Worm (Caenorhabditis elegans) whole organism, L3 larva: ENCODE measurements around the gene cpt-1.

Experiments used
- ama-1 ChIP-seq: fragments of 150-350 bp; optimal IDR thresholded peaks from 2 replicates; lab custom pipeline; 2018
- daf-12 ChIP-seq: fragments of 150-350 bp; optimal IDR thresholded peaks from 2 replicates; lab custom pipeline; 2014; ENCODE audit warnings: missing biosample characterization, missing genetic modification reagents, missing genetic modification characterization
- egl-27 ChIP-seq: sonication (generic microtip); optimal IDR thresholded peaks from 4 replicates; lab custom pipeline; 2017; ENCODE audit warnings: missing biosample characterization, missing genetic modification reagents, missing genetic modification characterization
- lin-39 ChIP-seq: fragments of 150-350 bp; optimal IDR thresholded peaks from 2 replicates; lab custom pipeline; 2018; ENCODE audit warnings: missing biosample characterization, missing genetic modification reagents, missing genetic modification characterization
- nhr-25 ChIP-seq: sonication (generic microtip); optimal IDR thresholded peaks from 2 replicates; lab custom pipeline; 2017; ENCODE audit warnings: missing biosample characterization, missing genetic modification characterization
- nhr-76 ChIP-seq: fragments of 150-350 bp; sonication (generic microtip); optimal IDR thresholded peaks from 5 replicates; lab custom pipeline; 2014; ENCODE audit warnings: missing biosample characterization, missing genetic modification characterization
- unc-62 ChIP-seq: fragments of 150-350 bp; sonication (generic microtip); optimal IDR thresholded peaks from 4 replicates; lab custom pipeline; 2014; ENCODE audit warnings: missing biosample characterization, missing genetic modification reagents, missing genetic modification characterization

DNA sequence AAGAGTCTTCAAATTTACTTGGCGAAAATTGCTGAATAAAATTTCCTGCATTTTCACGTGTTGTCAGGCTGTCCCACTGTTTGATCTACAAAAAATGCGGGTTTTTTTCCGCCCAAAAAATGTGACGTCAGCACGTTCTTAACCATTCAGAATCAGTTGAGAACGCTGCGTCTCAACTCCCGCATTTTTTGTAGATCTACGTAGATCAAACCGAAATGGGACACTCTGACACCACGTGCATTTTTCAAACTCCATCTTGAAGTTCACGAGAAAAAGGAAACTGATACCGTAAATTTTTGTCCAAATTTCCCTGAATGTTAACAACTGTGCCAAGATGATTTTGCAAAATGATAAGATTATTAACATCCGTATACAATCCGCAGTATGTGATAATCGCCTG is 17.0 kb upstream of the cpt-1 start:
- TF ChIP-seq ama-1 (lab: Kevin White, UChicago) (no peak), unc-62 (no peak), lin-39 (tag; lab: Kevin White, UChicago) (no peak), nhr-25 (tag; lab: Kevin White, UChicago) (no peak), daf-12 (tag; lab: Kevin White, UChicago) (no peak), egl-27 (tag; lab: Kevin White, UChicago) (no peak), nhr-76 (tag; lab: Kevin White, UChicago) (no peak)
